Worm (Caenorhabditis elegans): ENCODE measurements around the gene E02C12.19.

The E02C12.19 gene

ce11 chrV:9326903-9327302 lies 49.4 kb downstream of the E02C12.19 start:
- TF ChIP-seq nhr-111 (GFP tag; optimal IDR thresholded peaks at IDR 0.05): no peak
- no peak for TF ChIP-seq zip-2 (tag; optimal IDR thresholded peaks at IDR 0.05)
- TF ChIP-seq spr-3 (GFP tag; optimal IDR thresholded peaks at IDR 0.05): no peak
- TF ChIP-seq nhr-77 (tag; optimal IDR thresholded peaks at IDR 0.05): peak; percentile 56
- no peak for TF ChIP-seq sdz-12 (GFP tag; optimal IDR thresholded peaks at IDR 0.05)
- peak; percentile 34 for TF ChIP-seq ama-1 (optimal IDR thresholded peaks at IDR 0.05)
- TF ChIP-seq lin-29 (GFP tag; IDR thresholded peaks at IDR 0.05): no peak
- no peak; the same call in 1 of the 2 replicates for TF ChIP-seq arid-1 (GFP tag; conservative IDR thresholded peaks at IDR 0.05)
- no peak for TF ChIP-seq ztf-7 (tag; optimal IDR thresholded peaks at IDR 0.05)

All from whole organism, L4 larva.